Fruit fly (Drosophila melanogaster): ENCODE measurements around the gene Yod1.

The Yod1 gene

dm6 chr3L:5133704-5134430 is at the start of gene Yod1:
Gene Yod1 (plus strand): TSS chr3L:5133871.
- TF ChIP-seq psq (optimal IDR thresholded peaks at IDR 0.05) (no peak), ttk (optimal IDR thresholded peaks at IDR 0.05) (no peak), insv (optimal IDR thresholded peaks at IDR 0.05) (no peak), Sin3A (optimal IDR thresholded peaks at IDR 0.05) (no peak), Myc (optimal IDR thresholded peaks at IDR 0.05) (no peak), h (optimal IDR thresholded peaks at IDR 0.05) (no peak)

dm6 chr3L:5096674-5097073 is 37.0 kb upstream of the Yod1 start:
- no peak for TF ChIP-seq Myc (optimal IDR thresholded peaks at IDR 0.05)
- TF ChIP-seq psq (optimal IDR thresholded peaks at IDR 0.05): no peak
- TF ChIP-seq ttk (optimal IDR thresholded peaks at IDR 0.05): no peak
- no peak for TF ChIP-seq Sin3A (optimal IDR thresholded peaks at IDR 0.05)
- TF ChIP-seq insv (optimal IDR thresholded peaks at IDR 0.05): no peak
- TF ChIP-seq h (optimal IDR thresholded peaks at IDR 0.05): no peak

DNA sequence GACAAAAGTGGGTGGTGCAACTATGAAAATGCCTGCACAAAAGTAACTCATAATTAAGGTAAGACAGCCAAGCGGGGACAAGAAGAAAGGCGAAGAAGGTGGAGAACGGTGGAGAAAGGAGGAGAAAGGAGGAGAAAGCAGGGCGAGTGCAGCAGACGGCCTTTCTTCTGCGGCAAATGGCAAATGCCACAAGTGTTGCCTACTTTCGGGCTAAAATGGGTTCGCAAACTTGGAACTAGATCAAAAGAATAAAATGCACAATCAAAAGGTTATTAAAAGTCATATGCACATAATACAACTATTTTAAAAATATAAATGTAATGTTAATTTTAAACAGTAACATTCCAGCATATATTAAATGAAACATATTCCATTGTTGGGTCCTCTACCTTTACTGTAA is 31.6 kb upstream of the Yod1 start:
- TF ChIP-seq h (optimal IDR thresholded peaks at IDR 0.05): no peak
- no peak for TF ChIP-seq psq (optimal IDR thresholded peaks at IDR 0.05)
- no peak for TF ChIP-seq Sin3A (optimal IDR thresholded peaks at IDR 0.05)
- TF ChIP-seq Myc (optimal IDR thresholded peaks at IDR 0.05): no peak
- TF ChIP-seq insv (optimal IDR thresholded peaks at IDR 0.05): no peak

DNA sequence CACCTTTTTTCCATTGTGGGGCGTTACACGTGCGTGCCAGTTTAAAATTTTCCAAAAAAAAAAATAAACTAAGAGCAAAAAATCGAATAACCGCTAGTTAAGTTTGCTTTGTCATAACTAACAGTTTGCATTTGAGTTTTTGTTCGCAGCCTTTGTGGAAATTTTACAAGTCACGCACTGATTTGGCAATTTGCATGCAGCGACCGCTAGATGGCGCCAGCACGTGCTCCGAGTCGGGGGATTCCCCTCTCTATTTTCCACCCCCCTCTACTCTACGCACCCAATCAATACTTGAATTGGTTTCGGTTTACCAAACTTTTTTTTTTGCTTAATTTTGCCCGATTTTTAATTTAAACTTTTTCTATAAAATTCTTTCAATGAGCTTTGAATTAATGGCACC is 8.5 kb upstream of the Yod1 start:
- TF ChIP-seq psq (optimal IDR thresholded peaks at IDR 0.05) (no peak), h (optimal IDR thresholded peaks at IDR 0.05) (no peak), ttk (optimal IDR thresholded peaks at IDR 0.05) (no peak)

DNA sequence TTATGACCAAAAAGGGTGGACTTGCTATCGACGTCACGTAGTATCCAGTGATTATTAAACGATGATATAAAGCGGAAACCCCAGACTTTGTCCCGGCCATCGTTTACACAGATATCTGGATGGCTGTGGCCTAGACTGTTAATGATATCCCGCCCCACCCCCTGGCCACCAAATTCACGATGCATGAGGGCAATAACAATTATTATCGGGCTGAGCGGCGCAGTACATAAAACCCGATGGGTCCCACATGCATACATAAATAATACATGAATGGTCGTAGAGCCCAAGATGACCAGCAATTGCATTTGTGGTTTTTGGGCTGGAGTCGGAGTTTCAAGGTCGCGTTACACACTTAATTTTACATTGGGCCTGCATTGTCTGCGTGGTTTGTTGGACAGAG is 6.1 kb upstream of the Yod1 start:
- no peak for TF ChIP-seq Sin3A (optimal IDR thresholded peaks at IDR 0.05)

- TF ChIP-seq Sin3A (optimal IDR thresholded peaks at IDR 0.05): no peak
- no peak for TF ChIP-seq psq (optimal IDR thresholded peaks at IDR 0.05)
- TF ChIP-seq insv (optimal IDR thresholded peaks at IDR 0.05): no peak
These were observed 5.5 kb upstream of the Yod1 start for dm6 chr3L:5128214-5128613.

DNA sequence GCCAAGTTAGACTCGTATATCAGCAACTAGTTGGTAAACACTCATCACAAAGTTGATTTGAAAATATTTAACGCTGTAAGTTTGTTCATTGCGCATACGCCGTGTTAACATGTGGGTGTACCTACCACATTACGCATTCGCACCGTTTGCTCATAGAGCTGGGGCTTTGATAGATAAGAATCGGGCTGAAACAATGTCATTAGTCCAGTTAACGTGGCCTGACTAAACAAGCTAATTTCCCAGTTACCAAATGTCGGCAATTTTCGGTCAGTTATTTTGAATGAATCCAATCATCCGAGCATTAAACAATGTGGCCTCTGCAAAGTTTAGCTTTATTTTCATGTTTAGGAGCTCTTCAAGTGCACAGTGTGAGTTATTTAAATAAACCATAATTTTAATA is 4.5 kb upstream of the Yod1 start, which contains the start of gene CG4597:
Gene CG4597, plus strand, starts transcription at position 301 of the 400 bp plus-strand sequence.
- no peak for TF ChIP-seq h (optimal IDR thresholded peaks at IDR 0.05)
- no peak for TF ChIP-seq ttk (optimal IDR thresholded peaks at IDR 0.05)
- no peak for TF ChIP-seq insv (optimal IDR thresholded peaks at IDR 0.05)
- no peak for TF ChIP-seq Myc (optimal IDR thresholded peaks at IDR 0.05)
- TF ChIP-seq psq (optimal IDR thresholded peaks at IDR 0.05): no peak
- no peak for TF ChIP-seq Sin3A (optimal IDR thresholded peaks at IDR 0.05)

dm6 chr3L:5130508-5130907 is 3.2 kb upstream of the Yod1 start:
- TF ChIP-seq psq (optimal IDR thresholded peaks at IDR 0.05): no peak

DNA sequence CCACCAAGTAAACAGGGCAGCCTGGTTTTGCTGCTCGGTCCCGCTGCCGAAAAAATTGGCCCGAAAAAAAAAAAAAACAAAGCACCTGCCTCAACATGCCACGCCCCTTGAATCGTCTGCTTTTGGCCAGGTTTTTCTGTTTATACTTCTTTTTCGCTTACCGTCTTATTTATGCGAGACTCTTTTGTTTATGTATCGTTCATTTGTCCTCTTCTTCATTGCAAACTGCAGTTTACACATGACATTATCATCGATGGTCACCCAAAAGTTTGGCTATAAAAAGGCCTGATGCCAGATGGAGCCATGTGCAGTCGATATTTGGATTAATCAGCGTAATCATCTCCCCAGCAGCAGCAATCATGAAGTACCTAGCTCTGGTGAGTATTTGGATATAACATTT is 2.4 kb upstream of the Yod1 start, which contains the start of gene CG15212:
Gene CG15212, plus strand, starts transcription at position 301 of the 400 bp plus-strand sequence.
- TF ChIP-seq insv (optimal IDR thresholded peaks at IDR 0.05) (no peak), ttk (optimal IDR thresholded peaks at IDR 0.05) (no peak), Sin3A (optimal IDR thresholded peaks at IDR 0.05) (no peak), Myc (optimal IDR thresholded peaks at IDR 0.05) (no peak), psq (optimal IDR thresholded peaks at IDR 0.05) (no peak), h (optimal IDR thresholded peaks at IDR 0.05) (no peak)

DNA sequence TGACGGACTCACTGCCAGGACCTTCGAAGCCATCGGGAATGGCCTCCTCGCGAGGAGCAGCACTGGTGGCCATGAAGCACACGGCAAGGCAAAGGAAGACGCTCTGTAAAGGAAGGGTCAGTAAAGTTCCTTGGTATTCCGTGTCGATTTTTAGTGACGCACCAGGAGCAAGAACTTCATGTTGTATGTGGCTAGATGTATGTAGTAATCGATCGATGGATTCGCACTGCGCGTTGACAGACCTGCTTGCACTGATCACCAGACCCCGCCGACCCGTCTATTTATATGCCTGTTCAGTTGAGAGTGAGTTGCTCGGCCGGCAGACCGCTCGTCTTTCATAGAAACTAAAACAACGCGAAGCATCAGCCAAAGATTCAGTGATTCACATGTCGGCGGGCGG is 705 bp upstream of the Yod1 start, which contains the start of gene CG15213:
Gene CG15213, minus strand, starts transcription at position 255 of the 400 bp plus-strand sequence.
- no peak for TF ChIP-seq Sin3A (optimal IDR thresholded peaks at IDR 0.05)
- no peak for TF ChIP-seq insv (optimal IDR thresholded peaks at IDR 0.05)
- TF ChIP-seq ttk (optimal IDR thresholded peaks at IDR 0.05): no peak
- TF ChIP-seq Myc (optimal IDR thresholded peaks at IDR 0.05): no peak
- no peak for TF ChIP-seq psq (optimal IDR thresholded peaks at IDR 0.05)
- TF ChIP-seq h (optimal IDR thresholded peaks at IDR 0.05): no peak

DNA sequence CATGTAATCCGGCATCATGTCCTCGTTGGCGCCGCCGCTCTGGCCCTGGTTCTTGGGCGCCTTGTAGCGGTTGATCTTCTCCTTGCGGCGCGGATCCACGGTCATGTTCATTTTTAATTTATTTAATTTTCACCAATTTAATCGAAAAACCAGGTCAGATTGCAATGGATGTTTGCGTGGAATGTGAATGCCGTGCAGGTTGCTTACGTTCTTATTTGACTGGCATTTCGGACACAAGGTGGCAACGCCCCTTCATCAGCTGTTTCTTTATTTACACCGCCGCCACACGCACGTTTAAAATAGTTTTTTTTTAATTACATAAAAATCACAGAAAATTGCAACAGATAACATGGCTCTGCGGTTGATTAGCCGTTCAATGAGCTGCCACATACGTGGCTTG is 2.5 kb downstream of the Yod1 start, which contains the start of the genes CG10674 and CG4611:
Gene CG10674, minus strand, starts transcription at position 170 of the 400 bp plus-strand sequence.
Gene CG4611, plus strand, starts transcription at position 254 of the 400 bp plus-strand sequence.
- TF ChIP-seq h (optimal IDR thresholded peaks at IDR 0.05) (no peak), insv (optimal IDR thresholded peaks at IDR 0.05) (no peak), ttk (optimal IDR thresholded peaks at IDR 0.05) (no peak), Sin3A (optimal IDR thresholded peaks at IDR 0.05) (no peak), psq (optimal IDR thresholded peaks at IDR 0.05) (no peak), Myc (optimal IDR thresholded peaks at IDR 0.05) (no peak)

DNA sequence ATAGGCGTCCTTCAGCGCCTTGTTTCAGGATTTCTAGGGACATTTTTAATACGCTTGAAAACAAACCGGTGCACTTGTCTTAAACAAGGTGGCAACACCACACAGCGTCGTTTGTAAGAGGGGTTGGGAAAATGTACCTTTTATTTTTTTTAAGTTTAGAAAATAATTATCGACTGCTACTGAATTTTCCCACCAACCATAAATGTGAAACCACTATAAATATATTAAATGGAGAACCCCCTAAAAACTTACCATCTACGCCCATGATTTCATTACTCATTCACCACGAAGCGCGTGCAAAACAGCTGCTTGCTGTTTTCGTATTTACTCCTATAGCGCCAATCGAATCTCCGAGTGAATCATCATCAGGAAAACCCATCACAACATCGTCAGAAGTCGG is 5.6 kb downstream of the Yod1 start, which contains the start of the genes Tcs5 and CHMP2B:
Gene Tcs5, minus strand, starts transcription at position 84 of the 400 bp plus-strand sequence.
Gene CHMP2B, plus strand, starts transcription at position 308 of the 400 bp plus-strand sequence.
- TF ChIP-seq insv (optimal IDR thresholded peaks at IDR 0.05) (no peak), ttk (optimal IDR thresholded peaks at IDR 0.05) (no peak), h (optimal IDR thresholded peaks at IDR 0.05) (no peak), Sin3A (optimal IDR thresholded peaks at IDR 0.05) (no peak), psq (optimal IDR thresholded peaks at IDR 0.05) (no peak), Myc (optimal IDR thresholded peaks at IDR 0.05) (no peak)

DNA sequence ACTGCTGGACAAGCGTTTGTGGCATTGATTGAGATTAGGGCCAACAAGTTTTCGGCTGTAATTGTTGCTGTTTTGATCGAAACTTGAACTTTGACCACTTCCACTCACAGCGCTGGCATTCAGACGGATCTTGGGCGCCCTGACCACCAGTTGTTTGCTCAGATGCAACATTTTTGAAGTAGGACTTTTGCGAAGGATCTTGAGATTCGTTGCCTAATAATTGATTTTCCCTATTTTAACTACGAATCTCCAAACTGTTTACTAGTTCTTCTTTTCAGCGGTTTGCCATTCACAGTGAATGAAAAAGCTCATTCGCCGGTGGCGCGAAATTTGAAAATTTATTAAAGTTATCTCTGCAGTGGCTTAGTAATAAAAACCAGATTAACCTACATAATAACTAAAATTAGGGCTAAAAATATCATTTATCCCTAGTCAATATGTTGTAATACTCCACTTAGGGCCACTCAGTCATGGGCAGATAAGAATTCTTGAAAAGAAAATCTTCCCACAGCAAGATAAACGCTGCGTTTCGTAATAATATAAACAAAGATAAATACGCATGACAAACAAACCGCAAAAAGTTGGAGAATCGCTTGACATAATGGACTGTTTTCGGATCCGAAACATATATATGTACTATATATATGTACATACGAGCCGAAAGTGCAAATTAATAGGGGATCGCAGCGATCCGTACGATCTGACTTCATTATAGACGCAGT is 7.9 kb downstream of the Yod1 start, which contains the start of the genes Dhrs4 and Gdap1:
Gene Dhrs4, minus strand, starts transcription at position 267 of the 722 bp plus-strand sequence.
Gene Gdap1, plus strand, starts transcription at position 574 of the 722 bp plus-strand sequence.
- TF ChIP-seq Myc (optimal IDR thresholded peaks at IDR 0.05) (no peak), ttk (optimal IDR thresholded peaks at IDR 0.05) (no peak), h (optimal IDR thresholded peaks at IDR 0.05) (no peak), insv (optimal IDR thresholded peaks at IDR 0.05) (no peak), psq (optimal IDR thresholded peaks at IDR 0.05) (no peak), Sin3A (optimal IDR thresholded peaks at IDR 0.05) (no peak)

Measured in Kc167 (cell line).